Fruit fly (Drosophila melanogaster): ENCODE measurements around the gene Mgstl.

The Mgstl gene

dm6 chrX:21041825-21042224, at the start of gene Mgstl:
Mgstl (plus strand) TSS chrX:21042125.
- TF ChIP-seq EcR (GFP tag; optimal IDR thresholded peaks at IDR 0.05) (no peak), usp (GFP tag; optimal IDR thresholded peaks at IDR 0.05) (no peak), psq (optimal IDR thresholded peaks at IDR 0.05) (no peak), CG8478 (optimal IDR thresholded peaks at IDR 0.05) (no peak)

- TF ChIP-seq usp (GFP tag; optimal IDR thresholded peaks at IDR 0.05) (no peak), psq (optimal IDR thresholded peaks at IDR 0.05) (no peak), EcR (GFP tag; optimal IDR thresholded peaks at IDR 0.05) (no peak), pan (optimal IDR thresholded peaks at IDR 0.05) (no peak), Dll (optimal IDR thresholded peaks at IDR 0.05) (no peak), CG8478 (optimal IDR thresholded peaks at IDR 0.05) (no peak)
These were observed 31.4 kb upstream of the Mgstl start for dm6 chrX:21010541-21010940.

- TF ChIP-seq pan (optimal IDR thresholded peaks at IDR 0.05) (no peak), CG8478 (optimal IDR thresholded peaks at IDR 0.05) (no peak), psq (optimal IDR thresholded peaks at IDR 0.05) (no peak), Dll (optimal IDR thresholded peaks at IDR 0.05) (no peak), EcR (GFP tag; optimal IDR thresholded peaks at IDR 0.05) (no peak), usp (GFP tag; optimal IDR thresholded peaks at IDR 0.05) (no peak)
These were observed 24.4 kb upstream of the Mgstl start for dm6 chrX:21017568-21017967.

dm6 chrX:21025788-21026187, 16.1 kb upstream of the Mgstl start, which contains the start of gene r-cup:
r-cup (minus strand) TSS chrX:21025888.
- TF ChIP-seq usp (GFP tag; optimal IDR thresholded peaks at IDR 0.05) = no peak
- TF ChIP-seq CG8478 (optimal IDR thresholded peaks at IDR 0.05) = no peak
- no peak for TF ChIP-seq Dll (optimal IDR thresholded peaks at IDR 0.05)
- no peak for TF ChIP-seq EcR (GFP tag; optimal IDR thresholded peaks at IDR 0.05)
- no peak for TF ChIP-seq pan (optimal IDR thresholded peaks at IDR 0.05)
- TF ChIP-seq psq (optimal IDR thresholded peaks at IDR 0.05) = no peak

dm6 chrX:21027929-21028575, 13.9 kb upstream of the Mgstl start, which contains the start of gene CG1532:
CG1532 (minus strand) TSS chrX:21028361.
- TF ChIP-seq psq (optimal IDR thresholded peaks at IDR 0.05) (no peak), Dll (optimal IDR thresholded peaks at IDR 0.05) (no peak), pan (optimal IDR thresholded peaks at IDR 0.05) (no peak), usp (GFP tag; optimal IDR thresholded peaks at IDR 0.05) (no peak), EcR (GFP tag; optimal IDR thresholded peaks at IDR 0.05) (no peak), CG8478 (optimal IDR thresholded peaks at IDR 0.05) (no peak)

dm6 chrX:21031819-21032261, 10.1 kb upstream of the Mgstl start, which contains the start of gene CG1529:
CG1529 (minus strand) TSS chrX:21031950.
- TF ChIP-seq CG8478 (optimal IDR thresholded peaks at IDR 0.05) (no peak), pan (optimal IDR thresholded peaks at IDR 0.05) (no peak), usp (GFP tag; optimal IDR thresholded peaks at IDR 0.05) (no peak), Dll (optimal IDR thresholded peaks at IDR 0.05) (no peak), EcR (GFP tag; optimal IDR thresholded peaks at IDR 0.05) (no peak), psq (optimal IDR thresholded peaks at IDR 0.05) (no peak)

- TF ChIP-seq pan (optimal IDR thresholded peaks at IDR 0.05) (no peak), Dll (optimal IDR thresholded peaks at IDR 0.05) (no peak), psq (optimal IDR thresholded peaks at IDR 0.05) (no peak), EcR (GFP tag; optimal IDR thresholded peaks at IDR 0.05) (no peak), usp (GFP tag; optimal IDR thresholded peaks at IDR 0.05) (no peak), CG8478 (optimal IDR thresholded peaks at IDR 0.05) (no peak)
These were observed 7.3 kb upstream of the Mgstl start for dm6 chrX:21034638-21035037.

dm6 chrX:21035208-21035937, 6.6 kb upstream of the Mgstl start, which contains the start of gene Ntf-2:
Ntf-2 (plus strand) TSS chrX:21035469.
- TF ChIP-seq psq (optimal IDR thresholded peaks at IDR 0.05) (no peak), usp (GFP tag; optimal IDR thresholded peaks at IDR 0.05) (no peak), Dll (optimal IDR thresholded peaks at IDR 0.05) (no peak), CG8478 (optimal IDR thresholded peaks at IDR 0.05) (no peak), EcR (GFP tag; optimal IDR thresholded peaks at IDR 0.05) (no peak), pan (optimal IDR thresholded peaks at IDR 0.05) (no peak)

- TF ChIP-seq pan (optimal IDR thresholded peaks at IDR 0.05) = no peak
- no peak for TF ChIP-seq Dll (optimal IDR thresholded peaks at IDR 0.05)
- TF ChIP-seq CG8478 (optimal IDR thresholded peaks at IDR 0.05) = no peak
- TF ChIP-seq EcR (GFP tag; optimal IDR thresholded peaks at IDR 0.05) = no peak
- no peak for TF ChIP-seq usp (GFP tag; optimal IDR thresholded peaks at IDR 0.05)
These were observed 6.0 kb upstream of the Mgstl start for dm6 chrX:21035938-21036324.

- TF ChIP-seq EcR (GFP tag; optimal IDR thresholded peaks at IDR 0.05) = no peak
- no peak for TF ChIP-seq usp (GFP tag; optimal IDR thresholded peaks at IDR 0.05)
- no peak for TF ChIP-seq Dll (optimal IDR thresholded peaks at IDR 0.05)
- no peak for TF ChIP-seq psq (optimal IDR thresholded peaks at IDR 0.05)
- no peak for TF ChIP-seq pan (optimal IDR thresholded peaks at IDR 0.05)
- no peak for TF ChIP-seq CG8478 (optimal IDR thresholded peaks at IDR 0.05)
These were observed 1.4 kb upstream of the Mgstl start, which contains the start of gene CG15449 for dm6 chrX:21040505-21040904. CG15449 (minus strand) TSS chrX:21040605.

dm6 chrX:21042638-21043513, 951 bp downstream of the Mgstl start:
- TF ChIP-seq usp (GFP tag; optimal IDR thresholded peaks at IDR 0.05) (no peak), pan (optimal IDR thresholded peaks at IDR 0.05) (no peak), CG8478 (optimal IDR thresholded peaks at IDR 0.05) (no peak), psq (optimal IDR thresholded peaks at IDR 0.05) (no peak), EcR (GFP tag; optimal IDR thresholded peaks at IDR 0.05) (no peak), Dll (optimal IDR thresholded peaks at IDR 0.05) (no peak)

Data from whole organism.